Worm (Caenorhabditis elegans) whole organism, L4 larva: ENCODE measurements around the gene bath-42.

ENCODE experiments used
- ama-1 ChIP-seq: fragments of 150-350 bp; optimal IDR thresholded peaks from 2 replicates; lab custom pipeline; 2014; ENCODE audit warnings: inconsistent platforms, mixed read lengths
- duxl-1 ChIP-seq: sonication (generic microtip); optimal IDR thresholded peaks from 2 replicates; lab custom pipeline; 2016; ENCODE audit warnings: mild to moderate bottlenecking, missing genetic modification characterization, moderate library complexity, missing compliant biosample characterization; ENCODE audit not compliant: poor library complexity
- nhr-102 ChIP-seq: sonication (generic microtip); optimal IDR thresholded peaks from 2 replicates; lab custom pipeline; 2016; ENCODE audit warnings: mild to moderate bottlenecking, missing genetic modification characterization, moderate library complexity, missing compliant biosample characterization
- nhr-28 ChIP-seq: fragments of 150-350 bp; optimal IDR thresholded peaks from 2 replicates; lab custom pipeline; 2014; ENCODE audit warnings: missing biosample characterization, missing genetic modification characterization
- nhr-42 ChIP-seq: fragments of 200-800 bp; sonication (Bioruptor generic); IDR thresholded peaks from 2 replicates; pipeline ENCODE4 v1.3.6; 2022; ENCODE audit warnings: missing genetic modification characterization, missing compliant biosample characterization
- nhr-48 ChIP-seq: sonication (generic microtip); optimal IDR thresholded peaks from 2 replicates; lab custom pipeline; 2016; ENCODE audit warnings: mild to moderate bottlenecking, missing genetic modification characterization, missing compliant biosample characterization
- nhr-77 ChIP-seq: fragments of 150-350 bp; optimal IDR thresholded peaks from 2 replicates; lab custom pipeline; 2014; ENCODE audit warnings: missing biosample characterization, missing genetic modification characterization
- pqm-1 ChIP-seq: sonication (generic microtip); optimal IDR thresholded peaks from 2 replicates; lab custom pipeline; 2017; ENCODE audit warnings: missing biosample characterization, missing genetic modification characterization
- saeg-2 ChIP-seq: fragments of 200-800 bp; sonication (Bioruptor generic); IDR thresholded peaks from 2 replicates; pipeline ENCODE4 v1.3.6; 2022; ENCODE audit warnings: missing genetic modification reagents, missing genetic modification characterization, missing compliant biosample characterization
- spr-1 ChIP-seq: sonication (generic microtip); optimal IDR thresholded peaks from 2 replicates; lab custom pipeline; 2016; ENCODE audit warnings: mild to moderate bottlenecking, missing genetic modification characterization, missing compliant biosample characterization
- spr-3 ChIP-seq: fragments of 200-800 bp; sonication (Bioruptor generic); optimal IDR thresholded peaks from 2 replicates; lab custom pipeline; 2018; ENCODE audit warnings: mild to moderate bottlenecking, missing genetic modification characterization, missing compliant biosample characterization
- unc-130 ChIP-seq: sonication (generic microtip); optimal IDR thresholded peaks from 2 replicates; lab custom pipeline; 2016; ENCODE audit warnings: missing genetic modification reagents, missing genetic modification characterization, missing compliant biosample characterization
- unc-62 ChIP-seq, 3 experiments: fragments of 150-350 bp in 1 of 3; sonication (generic microtip); optimal IDR thresholded peaks in 2 of 3; peaks in 1 of 3; 1 replicate in 1 of 3; 2 replicates in 2 of 3; lab custom pipeline; 2014 to 2017; ENCODE audit warnings: missing biosample characterization in 3 of 3, missing genetic modification characterization in 3 of 3, missing genetic modification reagents in 3 of 3, missing genotype in 1 of 3

ce11 chrIII:8121923-8122322, 41.3 kb downstream of the bath-42 start:
- TF ChIP-seq ama-1 (lab: Kevin White, UChicago) (no peak), nhr-77 (no peak), duxl-1 (tag; lab: Kevin White, UChicago) (no peak), spr-3 (GFP tag; lab: Kevin White, UChicago) (no peak), spr-1 (tag; lab: Kevin White, UChicago) (no peak), nhr-102 (tag; lab: Kevin White, UChicago) (no peak), nhr-28 (tag; lab: Kevin White, UChicago) (no peak), saeg-2 (GFP tag; lab: Robert Waterston, UW) (no peak), nhr-42 (GFP tag; lab: Robert Waterston, UW) (no peak), nhr-48 (tag; lab: Kevin White, UChicago) (no peak), unc-62 (GFP tag; optimal IDR thresholded peaks at IDR 0.05 in 1 of 2; lab: Kevin White, UChicago) (no peak), unc-62 (tag; optimal IDR thresholded peaks at IDR 0.05; lab: Kevin White, UChicago) (no peak), unc-130 (GFP tag; lab: Kevin White, UChicago) (no peak), pqm-1 (no peak)
